Worm (Caenorhabditis elegans) whole organism, L4/young adult: Measurements from ENCODE around the gene acy-1.

Experiments
- W03F9.2 ChIP-seq: fragments of 150-350 bp; optimal IDR thresholded peaks from 2 replicates; lab custom pipeline; 2014; ENCODE audit warnings: missing biosample characterization, missing genetic modification characterization
- him-1 ChIP-seq: sonication (generic microtip); optimal IDR thresholded peaks from 2 replicates; lab custom pipeline; 2016; ENCODE audit warnings: missing genotype, missing genetic modification reagents, missing genetic modification characterization, missing compliant biosample characterization

ce11 chrIII:4740820-4741219 lies 18.9 kb downstream of the acy-1 start:
- no peak for TF ChIP-seq him-1 (tag; lab: Kevin White, UChicago)
- peak; percentile 8 for TF ChIP-seq W03F9.2 (tag; lab: Kevin White, UChicago)
